Fruit fly (Drosophila melanogaster) whole organism, embryonic: Measurements from ENCODE around the gene CAH1.

ENCODE experiments used
- Blimp-1 ChIP-seq: fragments of 200-800 bp; sonication (Bioruptor generic); optimal IDR thresholded peaks from 3 replicates; lab custom pipeline; 2018; ENCODE audit warnings: missing biosample characterization, missing genetic modification characterization, mild to moderate bottlenecking, moderate library complexity, missing genetic modification reagents
- C15 ChIP-seq: fragments of 200-800 bp; sonication (Bioruptor generic); IDR thresholded peaks from 3 replicates; pipeline ENCODE4 v1.3.6; 2022; ENCODE audit warnings: missing biosample characterization, missing genetic modification characterization
- CG10431 ChIP-seq: fragments of 200-800 bp; sonication (Bioruptor generic); optimal IDR thresholded peaks from 3 replicates; lab custom pipeline; 2018; ENCODE audit warnings: missing biosample characterization, mild to moderate bottlenecking, missing genetic modification characterization
- CG10654 ChIP-seq: fragments of 200-800 bp; sonication (Bioruptor generic); optimal IDR thresholded peaks from 2 replicates; lab custom pipeline; 2016; ENCODE audit warnings: missing biosample characterization, missing genetic modification characterization
- CG12391 ChIP-seq: fragments of 200-800 bp; sonication (Bioruptor generic); optimal IDR thresholded peaks from 3 replicates; lab custom pipeline; 2018; ENCODE audit warnings: missing biosample characterization, mild to moderate bottlenecking, missing genetic modification characterization, moderate library complexity
- CG14667 ChIP-seq: fragments of 200-800 bp; sonication (Bioruptor generic); IDR thresholded peaks from 2 replicates; pipeline ENCODE4 v1.3.6; 2022; ENCODE audit warnings: missing biosample characterization, missing genetic modification characterization
- CG15514 ChIP-seq: fragments of 200-800 bp; sonication (Bioruptor generic); optimal IDR thresholded peaks from 3 replicates; lab custom pipeline; 2017; ENCODE audit warnings: missing biosample characterization, missing genetic modification characterization, mild to moderate bottlenecking, moderate library complexity, missing genetic modification reagents
- CG15601 ChIP-seq: fragments of 200-800 bp; sonication (Bioruptor generic); optimal IDR thresholded peaks from 3 replicates; lab custom pipeline; 2019; ENCODE audit warnings: missing biosample characterization, mild to moderate bottlenecking, missing genetic modification characterization, moderate library complexity
- CG15696 ChIP-seq: fragments of 200-800 bp; sonication (Bioruptor generic); optimal IDR thresholded peaks from 2 replicates; lab custom pipeline; 2019; ENCODE audit warnings: missing biosample characterization, mild to moderate bottlenecking, missing genetic modification characterization, moderate library complexity
- CG1603 ChIP-seq: fragments of 200-800 bp; sonication (Bioruptor generic); optimal IDR thresholded peaks from 2 replicates; lab custom pipeline; 2019; ENCODE audit warnings: missing biosample characterization, mild to moderate bottlenecking, missing genetic modification characterization, moderate library complexity
- CG3281 ChIP-seq: fragments of 200-800 bp; sonication (Bioruptor generic); optimal IDR thresholded peaks from 3 replicates; lab custom pipeline; 2017; ENCODE audit warnings: missing biosample characterization, mild to moderate bottlenecking, missing genetic modification characterization
- CG3407 ChIP-seq: fragments of 200-800 bp; sonication (Bioruptor generic); optimal IDR thresholded peaks from 2 replicates; lab custom pipeline; 2018; ENCODE audit warnings: missing biosample characterization, mild to moderate bottlenecking, missing genetic modification characterization
- CG34376 ChIP-seq: fragments of 200-800 bp; sonication (Bioruptor generic); optimal IDR thresholded peaks from 2 replicates; lab custom pipeline; 2018; ENCODE audit warnings: missing biosample characterization, mild to moderate bottlenecking, missing genetic modification characterization
- CG8281 ChIP-seq: fragments of 200-800 bp; sonication (Bioruptor generic); optimal IDR thresholded peaks from 2 replicates; lab custom pipeline; 2018; ENCODE audit warnings: missing biosample characterization, mild to moderate bottlenecking, missing genetic modification characterization, moderate library complexity
- CG9215 ChIP-seq: fragments of 200-800 bp; sonication (Bioruptor generic); IDR thresholded peaks from 2 replicates; pipeline ENCODE4 v1.3.6; 2022; ENCODE audit warnings: missing biosample characterization, missing genetic modification characterization
- Camta ChIP-seq: fragments of 200-800 bp; sonication (Bioruptor generic); optimal IDR thresholded peaks from 2 replicates; lab custom pipeline; 2016; ENCODE audit warnings: missing biosample characterization, missing genetic modification characterization
- D ChIP-seq, 2 experiments: fragments of 200-800 bp in 1 of 2; fragments of >200 bp in 1 of 2; sonication (Bioruptor generic) in 1 of 2; optimal IDR thresholded peaks; 2 replicates in 1 of 2; 3 replicates in 1 of 2; lab custom pipeline; 2017; ENCODE audit warnings: mild to moderate bottlenecking in 1 of 2, missing biosample characterization in 1 of 2, missing genetic modification characterization in 1 of 2, missing genetic modification reagents in 1 of 2
- Dref ChIP-seq: fragments of 200-800 bp; sonication (Bioruptor generic); IDR thresholded peaks from 2 replicates; pipeline ENCODE4 v1.3.6; 2022; ENCODE audit warnings: missing biosample characterization, missing genetic modification characterization
- Elba2 ChIP-seq: fragments of 200-800 bp; sonication (Bioruptor generic); optimal IDR thresholded peaks from 3 replicates; lab custom pipeline; 2016; ENCODE audit warnings: missing biosample characterization, missing genetic modification characterization
- Fer2 ChIP-seq: fragments of 200-800 bp; sonication (Bioruptor generic); optimal IDR thresholded peaks from 2 replicates; lab custom pipeline; 2018; ENCODE audit warnings: missing biosample characterization, mild to moderate bottlenecking, missing genetic modification characterization, moderate library complexity
- Hr78 ChIP-seq, 2 experiments: fragments of 200-800 bp in 1 of 2; fragments of >200 bp in 1 of 2; sonication (Bioruptor generic) in 1 of 2; optimal IDR thresholded peaks; 2 replicates each; lab custom pipeline; 2017 to 2019; ENCODE audit warnings: missing biosample characterization in 2 of 2, missing genetic modification characterization in 2 of 2, mild to moderate bottlenecking in 1 of 2, moderate library complexity in 1 of 2
- Kr ChIP-seq: fragments of 200-800 bp; sonication (Bioruptor generic); optimal IDR thresholded peaks from 2 replicates; lab custom pipeline; 2017; ENCODE audit warnings: missing biosample characterization, mild to moderate bottlenecking, missing genetic modification characterization
- MTF-1 ChIP-seq: fragments of 200-800 bp; sonication (Bioruptor generic); optimal IDR thresholded peaks from 2 replicates; lab custom pipeline; 2018; ENCODE audit warnings: missing biosample characterization, mild to moderate bottlenecking, missing genetic modification characterization, borderline replicate concordance
- Ptx1 ChIP-seq: fragments of 200-800 bp; sonication (Bioruptor generic); IDR thresholded peaks from 2 replicates; pipeline ENCODE4 v1.3.6; 2022; ENCODE audit warnings: missing biosample characterization, missing genetic modification characterization
- Spps ChIP-seq: fragments of 200-800 bp; sonication (Bioruptor generic); optimal IDR thresholded peaks from 2 replicates; lab custom pipeline; 2018; ENCODE audit warnings: missing biosample characterization, mild to moderate bottlenecking, missing genetic modification characterization
- Vsx1 ChIP-seq: fragments of 200-800 bp; sonication (Bioruptor generic); optimal IDR thresholded peaks from 2 replicates; lab custom pipeline; 2017; ENCODE audit warnings: missing biosample characterization, mild to moderate bottlenecking, missing genetic modification characterization, missing genetic modification reagents
- Xrp1 ChIP-seq: fragments of 200-800 bp; sonication (Bioruptor generic); IDR thresholded peaks from 2 replicates; pipeline ENCODE4 v1.3.6; 2022; ENCODE audit warnings: missing biosample characterization, missing genetic modification characterization
- YL-1 ChIP-seq: fragments of 200-800 bp; sonication (Bioruptor generic); optimal IDR thresholded peaks from 3 replicates; lab custom pipeline; 2017; ENCODE audit warnings: missing biosample characterization, mild to moderate bottlenecking, missing genetic modification characterization
- bcd ChIP-seq: fragments of 200-800 bp; sonication (Bioruptor generic); optimal IDR thresholded peaks from 2 replicates; lab custom pipeline; 2017; ENCODE audit warnings: missing biosample characterization, mild to moderate bottlenecking, missing genetic modification characterization
- cas ChIP-seq: fragments of 200-800 bp; sonication (Bioruptor generic); IDR thresholded peaks from 2 replicates; pipeline ENCODE4 v1.3.6; 2022; ENCODE audit warnings: missing biosample characterization, missing genetic modification characterization
- dan ChIP-seq: fragments of 200-800 bp; sonication (Bioruptor generic); IDR thresholded peaks from 2 replicates; pipeline ENCODE4 v1.3.6; 2022; ENCODE audit warnings: missing biosample characterization, missing genetic modification characterization
- danr ChIP-seq: fragments of 200-800 bp; sonication (Bioruptor generic); IDR thresholded peaks from 2 replicates; pipeline ENCODE4 v1.3.6; 2022; ENCODE audit warnings: missing biosample characterization, missing genetic modification characterization
- disco-r ChIP-seq: fragments of 200-800 bp; sonication (Bioruptor generic); optimal IDR thresholded peaks from 2 replicates; lab custom pipeline; 2016; ENCODE audit warnings: missing biosample characterization, missing genetic modification characterization
- eve ChIP-seq, 2 experiments: fragments of >200 bp; optimal IDR thresholded peaks; 2 replicates each; lab custom pipeline; 2017; ENCODE audit warnings: missing biosample characterization in 2 of 2, missing genetic modification characterization in 2 of 2
- gce ChIP-seq: fragments of 200-800 bp; sonication (Bioruptor generic); IDR thresholded peaks from 3 replicates; pipeline ENCODE4 v1.3.6; 2022; ENCODE audit warnings: missing biosample characterization, missing genetic modification characterization
- hbn ChIP-seq: fragments of 200-800 bp; sonication (Bioruptor generic); IDR thresholded peaks from 2 replicates; pipeline ENCODE4 v1.3.6; 2022; ENCODE audit warnings: missing biosample characterization, missing genetic modification characterization; ENCODE audit not compliant: partially characterized antibody
- hkb ChIP-seq, 2 experiments: fragments of 200-800 bp in 1 of 2; fragments of >200 bp in 1 of 2; sonication (Bioruptor generic) in 1 of 2; IDR thresholded peaks in 1 of 2; optimal IDR thresholded peaks in 1 of 2; 2 replicates each; pipeline versions ENCODE4 v1.3.6 to Lab custom; 2017 to 2022; ENCODE audit warnings: missing biosample characterization in 1 of 2, missing genetic modification characterization in 1 of 2
- jigr1 ChIP-seq: fragments of 200-800 bp; sonication (Bioruptor generic); IDR thresholded peaks from 3 replicates; pipeline ENCODE4 v1.3.6; 2022; ENCODE audit warnings: missing biosample characterization, missing genetic modification characterization
- luna ChIP-seq: fragments of 200-800 bp; sonication (Bioruptor generic); optimal IDR thresholded peaks from 2 replicates; lab custom pipeline; 2016; ENCODE audit warnings: missing biosample characterization, missing genetic modification characterization
- nerfin-2 ChIP-seq: fragments of 200-800 bp; sonication (Bioruptor generic); IDR thresholded peaks from 2 replicates; pipeline ENCODE4 v1.3.6; 2022; ENCODE audit warnings: missing biosample characterization, missing genetic modification characterization; ENCODE audit not compliant: partially characterized antibody
- otp ChIP-seq: fragments of 200-800 bp; sonication (Bioruptor generic); IDR thresholded peaks from 3 replicates; pipeline ENCODE4, ENCODE4 v1.3.6; 2022; ENCODE audit warnings: missing biosample characterization, missing genetic modification characterization
- sens-2 ChIP-seq: fragments of 200-800 bp; sonication (Bioruptor generic); IDR thresholded peaks from 2 replicates; pipeline ENCODE4 v1.3.6; 2022; ENCODE audit warnings: missing biosample characterization, missing genetic modification characterization
- sqz ChIP-seq: fragments of 200-800 bp; sonication (Bioruptor generic); optimal IDR thresholded peaks from 3 replicates; lab custom pipeline; 2018; ENCODE audit warnings: missing biosample characterization, mild to moderate bottlenecking, missing genetic modification characterization
- tin ChIP-seq: fragments of 200-800 bp; sonication (Bioruptor generic); optimal IDR thresholded peaks from 3 replicates; lab custom pipeline; 2016; ENCODE audit warnings: missing biosample characterization, missing genetic modification characterization
- vvl ChIP-seq: fragments of 200-800 bp; sonication (Bioruptor generic); IDR thresholded peaks from 2 replicates; pipeline ENCODE4 v1.3.6; 2022; ENCODE audit warnings: missing biosample characterization, missing genetic modification characterization
- zen2 ChIP-seq: fragments of 200-800 bp; sonication (Bioruptor generic); IDR thresholded peaks from 3 replicates; pipeline ENCODE4 v1.3.6; 2022; ENCODE audit warnings: missing biosample characterization, missing genetic modification characterization; ENCODE audit not compliant: partially characterized antibody

Gene CAH1

dm6 chr2L:13780109-13780947 is 23.1 kb upstream of the CAH1 start, which contains the start of the genes CG9008 and p38b (continued):
- TF ChIP-seq CG3407 (peak; percentile 56), CG9215 (peak; percentile 56), Vsx1 (GFP tag; lab: Kevin White, UChicago) (peak; percentile 90), disco-r (no peak), CG3281 (GFP tag; lab: Kevin White, UChicago) (peak; percentile 89), CG8281 (tag; lab: Kevin White, UChicago) (peak; percentile 54), hkb (optimal IDR thresholded peaks at IDR 0.05; lab: Kevin White, UChicago) (no peak), hkb (GFP tag; IDR thresholded peaks at IDR 0.05; lab: Robert Waterston, UW) (peak; percentile 46; the same call in 1 of the 2 replicates), Kr (GFP tag; lab: Kevin White, UChicago) (no peak), zen2 (GFP tag; lab: Robert Waterston, UW) (no peak; the same call in 2 of the 3 replicates), cas (no peak), C15 (no peak), MTF-1 (no peak), YL-1 (GFP tag; lab: Kevin White, UChicago) (peak; percentile 47), tin (GFP tag; lab: Kevin White, UChicago) (peak; percentile 76), Dref (peak; percentile 83), CG15601 (peak; percentile 86), CG34376 (GFP tag; lab: Kevin White, UChicago) (peak; percentile 41), Fer2 (peak; percentile 69), gce (GFP tag; lab: Robert Waterston, UW) (no peak), sens-2 (GFP tag; lab: Robert Waterston, UW) (no peak), Blimp-1 (GFP tag; lab: Kevin White, UChicago) (no peak), Spps (tag; lab: Kevin White, UChicago) (peak; percentile 50), vvl (GFP tag; lab: Robert Waterston, UW) (peak; percentile 59), CG12391 (peak; percentile 90), Xrp1 (peak; percentile 56; the same call in 1 of the 2 replicates), CG1603 (peak; percentile 40), Camta (no peak), CG14667 (GFP tag; lab: Robert Waterston, UW) (peak; percentile 5; the same call in 1 of the 2 replicates), otp (GFP tag; lab: Robert Waterston, UW) (0 out of 3 replicates have a peak, but pooled peaks have one; percentile 43), Elba2 (GFP tag; lab: Kevin White, UChicago) (peak; percentile 33), bcd (GFP tag; lab: Kevin White, UChicago) (peak; percentile 85), CG15696 (tag; lab: Kevin White, UChicago) (peak; percentile 46), hbn (no peak), danr (peak; percentile 9; the same call in 1 of the 2 replicates), sqz (GFP tag; lab: Kevin White, UChicago) (peak; percentile 66), D (optimal IDR thresholded peaks at IDR 0.05; lab: Kevin White, UChicago) (no peak), D (GFP tag; optimal IDR thresholded peaks at IDR 0.05; lab: Kevin White, UChicago) (peak; percentile 74), Ptx1 (GFP tag; lab: Robert Waterston, UW) (peak; percentile 75), luna (GFP tag; lab: Kevin White, UChicago) (no peak), CG10431 (GFP tag; lab: Kevin White, UChicago) (peak; percentile 75), dan (GFP tag; lab: Robert Waterston, UW) (no peak), jigr1 (GFP tag; lab: Robert Waterston, UW) (no peak), nerfin-2 (0 out of 2 replicates have a peak, but pooled peaks have one; percentile 48), Hr78 (GFP tag; optimal IDR thresholded peaks at IDR 0.05; lab: Kevin White, UChicago) (peak in 1 of 2 experiments; percentile 46), eve (GFP tag; optimal IDR thresholded peaks at IDR 0.05; lab: Kevin White, UChicago) (no peak), CG15514 (peak; percentile 57), CG10654 (GFP tag; lab: Kevin White, UChicago) (peak; percentile 46)
